Fruit fly (Drosophila melanogaster): ENCODE data around the gene aay.

aay gene

dm6 chr3L:9420054-9420818 lies 2.8 kb upstream of the aay start (continued):
- TF ChIP-seq CG34406 (GFP tag; optimal IDR thresholded peaks at IDR 0.05) = peak; percentile 97
- TF ChIP-seq CG6854 (GFP tag; optimal IDR thresholded peaks at IDR 0.05) = peak; percentile 96
- TF ChIP-seq achi (GFP tag; optimal IDR thresholded peaks at IDR 0.05) = peak; percentile 96
- peak; percentile 96 for TF ChIP-seq CG7368 (GFP tag; optimal IDR thresholded peaks at IDR 0.05)
- peak; percentile 95 for TF ChIP-seq fd59A (GFP tag; optimal IDR thresholded peaks at IDR 0.05)
- peak; percentile 94 for TF ChIP-seq CG16779 (tag; optimal IDR thresholded peaks at IDR 0.05)
- TF ChIP-seq lz (GFP tag; optimal IDR thresholded peaks at IDR 0.05) = peak; percentile 98
- TF ChIP-seq Met (GFP tag; optimal IDR thresholded peaks at IDR 0.05) = peak; percentile 98
- peak; percentile 98 for TF ChIP-seq CG6792 (GFP tag; optimal IDR thresholded peaks at IDR 0.05)
- peak; percentile 96 for TF ChIP-seq CG3919 (GFP tag; optimal IDR thresholded peaks at IDR 0.05)
- peak; percentile 91 for TF ChIP-seq Blimp-1 (GFP tag; optimal IDR thresholded peaks at IDR 0.05)
- TF ChIP-seq fkh (GFP tag; optimal IDR thresholded peaks at IDR 0.05) = no peak
- peak; percentile 99 for TF ChIP-seq Eip78C (GFP tag)
- TF ChIP-seq Ets96B (tag; optimal IDR thresholded peaks at IDR 0.05) = peak; percentile 97
- peak; percentile 93 for TF ChIP-seq CG6808 (GFP tag; optimal IDR thresholded peaks at IDR 0.05)
- TF ChIP-seq fd85E (GFP tag; optimal IDR thresholded peaks at IDR 0.05) = peak; percentile 87
- peak; percentile 98 for TF ChIP-seq CG8119 (GFP tag; IDR thresholded peaks at IDR 0.05)
- peak; percentile 100 for TF ChIP-seq dsx (GFP tag; optimal IDR thresholded peaks at IDR 0.05; ENCODE audit: poor library complexity, severe bottlenecking)
- peak; percentile 93 for TF ChIP-seq spab (GFP tag; optimal IDR thresholded peaks at IDR 0.05)
- peak; percentile 97 for TF ChIP-seq CG6163 (GFP tag; IDR thresholded peaks at IDR 0.05)
- peak; percentile 97 for TF ChIP-seq CG8319 (GFP tag; optimal IDR thresholded peaks at IDR 0.05)
- TF ChIP-seq Smox (GFP tag; optimal IDR thresholded peaks at IDR 0.05) = peak; percentile 98
- peak; percentile 99 for TF ChIP-seq esn (GFP tag; optimal IDR thresholded peaks at IDR 0.05)
- peak; percentile 98 for TF ChIP-seq Sox102F (GFP tag; optimal IDR thresholded peaks at IDR 0.05)
- peak; percentile 95 for TF ChIP-seq CG11902 (GFP tag; optimal IDR thresholded peaks at IDR 0.05)
- peak; percentile 91 for TF ChIP-seq salr (GFP tag; optimal IDR thresholded peaks at IDR 0.05)
- peak; percentile 95 for TF ChIP-seq OdsH (GFP tag; optimal IDR thresholded peaks at IDR 0.05)
- peak; percentile 98 for TF ChIP-seq Sox14 (GFP tag; optimal IDR thresholded peaks at IDR 0.05)
- TF ChIP-seq CG9139 (GFP tag; optimal IDR thresholded peaks at IDR 0.05) = peak; percentile 94
- peak; percentile 96 for TF ChIP-seq acj6 (GFP tag; optimal IDR thresholded peaks at IDR 0.05)

DNA sequence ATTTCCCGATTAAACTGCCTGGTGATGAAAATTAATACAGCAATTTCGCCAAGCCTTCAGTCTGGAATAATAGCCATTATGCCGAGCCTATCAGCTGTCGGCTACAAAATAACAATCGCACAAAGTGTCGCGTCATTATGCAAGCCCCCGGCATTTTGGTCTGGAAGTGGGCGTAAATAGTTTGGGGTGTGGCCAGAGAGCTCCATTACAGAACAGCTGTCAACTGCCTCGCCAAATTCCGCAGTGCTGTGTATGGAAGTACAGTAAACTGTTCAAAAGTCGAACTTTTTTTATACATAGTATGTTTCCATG lies 2.3 kb upstream of the aay start:
- TF ChIP-seq eg (GFP tag; IDR thresholded peaks at IDR 0.05) (no peak), vri (GFP tag; optimal IDR thresholded peaks at IDR 0.05) (no peak), CG6163 (GFP tag; IDR thresholded peaks at IDR 0.05) (no peak), CG8319 (GFP tag; optimal IDR thresholded peaks at IDR 0.05) (no peak), Sox15 (GFP tag; optimal IDR thresholded peaks at IDR 0.05) (no peak), Hr4 (GFP tag; optimal IDR thresholded peaks at IDR 0.05) (no peak), CG8632 (GFP tag; optimal IDR thresholded peaks at IDR 0.05) (no peak), topi (GFP tag; optimal IDR thresholded peaks at IDR 0.05) (no peak), CG9139 (GFP tag; optimal IDR thresholded peaks at IDR 0.05) (no peak)

DNA sequence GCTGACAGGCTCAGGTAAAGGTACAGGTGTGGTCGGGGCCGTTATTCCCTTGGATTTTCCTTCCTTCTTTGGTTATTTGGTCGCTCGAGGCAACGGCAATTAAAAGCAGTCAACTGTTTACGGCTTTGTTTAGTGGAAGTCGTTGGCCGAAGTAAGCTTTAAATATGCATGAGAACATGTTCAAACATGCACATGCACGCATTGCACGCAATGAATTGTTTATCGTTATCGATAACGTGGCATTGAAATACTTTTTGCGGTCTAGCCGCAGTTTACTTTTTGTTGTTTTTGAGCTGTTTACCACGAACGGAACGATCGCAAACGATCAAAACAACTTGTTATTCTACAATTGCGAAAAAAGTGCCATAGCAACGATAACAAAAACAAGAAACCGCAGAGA lies 1.4 kb upstream of the aay start:
- TF ChIP-seq ss (GFP tag; optimal IDR thresholded peaks at IDR 0.05) (peak in 1 of 2 experiments; percentile 52), Hr4 (GFP tag; optimal IDR thresholded peaks at IDR 0.05) (no peak)

Measured in whole organism, prepupa.